Worm (Caenorhabditis elegans): ENCODE data around the gene F26F4.9.

DNA sequence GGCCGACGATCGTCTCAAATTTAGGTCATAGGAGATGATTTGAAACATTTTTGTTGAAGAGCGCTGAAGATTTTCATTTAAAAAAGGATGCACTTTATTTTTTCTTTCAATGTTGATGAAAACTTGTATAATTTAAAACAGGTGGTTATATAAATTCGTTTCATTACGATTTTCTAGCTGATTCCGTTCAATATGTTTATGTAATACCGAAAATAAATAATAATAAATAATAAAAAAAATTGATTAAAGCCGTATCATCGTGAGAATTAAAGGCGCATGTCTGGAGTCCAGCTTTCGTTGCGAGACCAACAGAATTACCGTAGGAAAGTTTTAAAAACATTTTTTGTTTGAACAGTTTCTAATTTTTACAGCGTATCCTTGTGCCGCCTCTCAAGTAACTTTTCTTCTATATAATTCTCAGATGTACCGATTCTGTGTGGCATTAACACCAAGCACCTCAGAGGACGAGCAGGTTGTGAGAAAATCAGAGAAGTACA lies 19.9 kb upstream of the F26F4.9 start, which contains the start of the genes C26E6.12 and eri-9:
- TF ChIP-seq unc-62 (GFP tag; optimal IDR thresholded peaks at IDR 0.05) (no peak), elt-3 (tag; optimal IDR thresholded peaks at IDR 0.05) (no peak), nhr-11 (tag; optimal IDR thresholded peaks at IDR 0.05) (no peak)
